Fruit fly (Drosophila melanogaster): ENCODE measurements around the gene Scsalpha2.

Gene Scsalpha2

dm6 chr3R:19490996-19491395, 28.1 kb upstream of the Scsalpha2 start, which contains the start of gene CG15025 (continued):
- TF ChIP-seq sc (optimal IDR thresholded peaks at IDR 0.05) (no peak), sc (GFP tag; optimal IDR thresholded peaks at IDR 0.05) (no peak), Ssrp (tag; optimal IDR thresholded peaks at IDR 0.05) (peak; percentile 15), CG13894 (tag; optimal IDR thresholded peaks at IDR 0.05) (no peak), CG3281 (GFP tag; optimal IDR thresholded peaks at IDR 0.05) (no peak), crp (GFP tag; optimal IDR thresholded peaks at IDR 0.05) (peak in 1 of 2 experiments; percentile 42), CG14667 (GFP tag; IDR thresholded peaks at IDR 0.05) (no peak), nerfin-2 (GFP tag; IDR thresholded peaks at IDR 0.05; ENCODE audit: partially characterized antibody) (peak; percentile 47), CG17568 (GFP tag; optimal IDR thresholded peaks at IDR 0.05) (no peak), stwl (tag; optimal IDR thresholded peaks at IDR 0.05) (peak; percentile 97), CG32772 (GFP tag; IDR thresholded peaks at IDR 0.05) (no peak), odd (GFP tag; optimal IDR thresholded peaks at IDR 0.05) (no peak), CG3163 (GFP tag; optimal IDR thresholded peaks at IDR 0.05) (no peak), PHDP (tag; optimal IDR thresholded peaks at IDR 0.05) (peak; percentile 24), HLHmδ (GFP tag; optimal IDR thresholded peaks at IDR 0.05) (no peak), Oaz (GFP tag; IDR thresholded peaks at IDR 0.05) (no peak), BEAF-32 (GFP tag; optimal IDR thresholded peaks at IDR 0.05) (no peak), schlank (tag; optimal IDR thresholded peaks at IDR 0.05) (no peak), CG1529 (GFP tag; optimal IDR thresholded peaks at IDR 0.05) (no peak), ato (GFP tag; IDR thresholded peaks at IDR 0.05; ENCODE audit: partially characterized antibody) (no peak), HLH54F (GFP tag; optimal IDR thresholded peaks at IDR 0.05) (peak; percentile 20), CG10267 (tag; optimal IDR thresholded peaks at IDR 0.05) (no peak), MTF-1 (GFP tag; optimal IDR thresholded peaks at IDR 0.05; ENCODE audit: borderline replicate concordance) (no peak), trem (tag; optimal IDR thresholded peaks at IDR 0.05) (no peak), Gug (GFP tag; IDR thresholded peaks at IDR 0.05) (peak; percentile 62; the same call in 1 of the 4 replicates), sug (tag; optimal IDR thresholded peaks at IDR 0.05) (no peak), tio (GFP tag; optimal IDR thresholded peaks at IDR 0.05) (peak; percentile 14), CG31224 (GFP tag; IDR thresholded peaks at IDR 0.05) (no peak), sr (GFP tag; IDR thresholded peaks at IDR 0.05) (no peak), CG11085 (GFP tag; IDR thresholded peaks at IDR 0.05) (peak; percentile 44; the same call in 1 of the 2 replicates), chif (GFP tag; optimal IDR thresholded peaks at IDR 0.05) (peak; percentile 17 to 51), usp (GFP tag; optimal IDR thresholded peaks at IDR 0.05) (no peak), dpn (GFP tag; optimal IDR thresholded peaks at IDR 0.05) (peak in 1 of 2 experiments; percentile 32), ash1 (GFP tag; optimal IDR thresholded peaks at IDR 0.05) (no peak), Hmx (GFP tag; optimal IDR thresholded peaks at IDR 0.05) (no peak), Dip3 (GFP tag; optimal IDR thresholded peaks at IDR 0.05) (peak; percentile 31), CG6791 (GFP tag; IDR thresholded peaks at IDR 0.05; ENCODE audit: partially characterized antibody) (peak; percentile 80; the same call in 2 of the 3 replicates), GATAe (GFP tag; conservative IDR thresholded peaks at IDR 0.05) (no peak), Dfd (GFP tag; optimal IDR thresholded peaks at IDR 0.05) (no peak), Lhr (GFP tag; optimal IDR thresholded peaks at IDR 0.05) (peak; percentile 49), Bdp1 (GFP tag; optimal IDR thresholded peaks at IDR 0.05) (no peak), ERR (GFP tag; optimal IDR thresholded peaks at IDR 0.05) (no peak), CG17802 (tag; optimal IDR thresholded peaks at IDR 0.05) (no peak), yki (optimal IDR thresholded peaks at IDR 0.05) (no peak), ara (GFP tag; IDR thresholded peaks at IDR 0.05) (no peak), Bteb2 (GFP tag; optimal IDR thresholded peaks at IDR 0.05) (no peak), Pdp1 (GFP tag; optimal IDR thresholded peaks at IDR 0.05) (peak in 1 of 2 experiments; percentile 22), CG15514 (GFP tag; optimal IDR thresholded peaks at IDR 0.05) (no peak), CG1647 (GFP tag; optimal IDR thresholded peaks at IDR 0.05) (no peak), prd (optimal IDR thresholded peaks at IDR 0.05) (no peak), prd (GFP tag; IDR thresholded peaks at IDR 0.05) (no peak)

Data from whole organism, embryonic.